Worm (Caenorhabditis elegans): ENCODE measurements around the gene Y39B6A.37.

Gene Y39B6A.37

DNA sequence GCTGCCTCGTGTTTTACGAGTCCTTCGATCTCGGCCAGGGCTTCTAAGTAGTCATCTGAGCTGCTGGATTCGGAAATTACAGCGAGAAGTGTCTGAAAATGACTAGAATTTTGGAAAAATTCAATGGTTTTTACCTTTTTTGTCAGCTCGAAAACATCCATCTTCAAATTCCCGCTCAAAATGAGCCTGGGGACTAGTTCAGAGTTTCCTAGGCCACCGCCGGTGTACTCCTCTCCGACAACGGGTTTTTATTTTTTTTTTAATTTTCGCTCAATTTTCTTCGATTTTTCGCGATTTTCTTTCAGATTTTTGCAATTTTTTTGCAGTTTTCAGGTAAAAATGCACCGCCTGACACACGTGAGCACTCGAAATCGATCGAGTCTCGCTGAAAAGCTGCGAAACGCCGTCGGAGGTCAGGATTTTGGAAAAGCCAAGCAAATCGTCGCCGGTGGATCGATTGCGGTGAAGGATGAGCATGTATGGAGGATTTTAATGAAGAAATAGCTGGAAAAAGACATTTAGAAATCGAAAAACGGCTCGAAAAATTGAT is 9.6 kb upstream of the Y39B6A.37 start, which contains the start of the genes mrps-35 and sws-1 (continued):
- TF ChIP-seq zfp-3 (GFP tag; conservative IDR thresholded peaks at IDR 0.05) (no peak), duxl-1 (tag; optimal IDR thresholded peaks at IDR 0.05; ENCODE audit: poor library complexity) (peak; percentile 70), lin-38 (GFP tag; IDR thresholded peaks at IDR 0.05) (peak; percentile 73), ZK337.2 (GFP tag; IDR thresholded peaks at IDR 0.05) (peak; percentile 92), ZK546.5 (tag; optimal IDR thresholded peaks at IDR 0.05) (no peak), lim-7 (GFP tag; IDR thresholded peaks at IDR 0.05) (no peak), ama-1 (optimal IDR thresholded peaks at IDR 0.05) (no peak), snpc-4 (tag; optimal IDR thresholded peaks at IDR 0.05) (no peak), nhr-11 (tag; optimal IDR thresholded peaks at IDR 0.05) (no peak), saeg-2 (GFP tag; IDR thresholded peaks at IDR 0.05) (no peak), ceh-44 (GFP tag; IDR thresholded peaks at IDR 0.05) (peak; percentile 66; the same call in 1 of the 2 replicates), attf-4 (tag; optimal IDR thresholded peaks at IDR 0.05) (no peak), ceh-28 (tag; optimal IDR thresholded peaks at IDR 0.05) (no peak), hlh-11 (tag; optimal IDR thresholded peaks at IDR 0.05) (peak; percentile 0), ceh-82 (tag; optimal IDR thresholded peaks at IDR 0.05) (no peak), mep-1 (tag; optimal IDR thresholded peaks at IDR 0.05) (peak; percentile 45), nhr-6 (tag; optimal IDR thresholded peaks at IDR 0.05) (peak; percentile 67), set-16 (GFP tag; IDR thresholded peaks at IDR 0.05) (0 out of 2 replicates have a peak, but pooled peaks have one; percentile 9), gei-8 (GFP tag; optimal IDR thresholded peaks at IDR 0.05) (no peak), F37D6.2 (tag; optimal IDR thresholded peaks at IDR 0.05) (peak; percentile 18), R02D3.7 (tag; optimal IDR thresholded peaks at IDR 0.05) (no peak), daf-16 (GFP tag; optimal IDR thresholded peaks at IDR 0.05) (no peak), daf-16 (tag; optimal IDR thresholded peaks at IDR 0.05) (peak; percentile 46), dve-1 (tag; optimal IDR thresholded peaks at IDR 0.05; ENCODE audit: insufficient read depth) (peak; percentile 27), Y48G9A.11 (GFP tag; IDR thresholded peaks at IDR 0.05) (peak; percentile 68), unc-130 (GFP tag; optimal IDR thresholded peaks at IDR 0.05) (peak; percentile 79), hmg-1.1 (GFP tag; IDR thresholded peaks at IDR 0.05) (0 out of 2 replicates have a peak, but pooled peaks have one; percentile 38), dpl-1 (GFP tag; optimal IDR thresholded peaks at IDR 0.05) (peak; percentile 96), ceh-32 (tag; optimal IDR thresholded peaks at IDR 0.05; ENCODE audit: poor library complexity) (no peak), pha-4 (GFP tag; IDR thresholded peaks at IDR 0.05) (0 out of 2 replicates have a peak, but pooled peaks have one; percentile 39), pha-4 (tag; optimal IDR thresholded peaks at IDR 0.05) (no peak), dmd-9 (GFP tag; IDR thresholded peaks at IDR 0.05) (peak; percentile 92), D1046.2 (GFP tag; IDR thresholded peaks at IDR 0.05) (no peak), egl-27 (tag; optimal IDR thresholded peaks at IDR 0.05) (no peak), ztf-7 (tag; optimal IDR thresholded peaks at IDR 0.05) (peak; percentile 10)

DNA sequence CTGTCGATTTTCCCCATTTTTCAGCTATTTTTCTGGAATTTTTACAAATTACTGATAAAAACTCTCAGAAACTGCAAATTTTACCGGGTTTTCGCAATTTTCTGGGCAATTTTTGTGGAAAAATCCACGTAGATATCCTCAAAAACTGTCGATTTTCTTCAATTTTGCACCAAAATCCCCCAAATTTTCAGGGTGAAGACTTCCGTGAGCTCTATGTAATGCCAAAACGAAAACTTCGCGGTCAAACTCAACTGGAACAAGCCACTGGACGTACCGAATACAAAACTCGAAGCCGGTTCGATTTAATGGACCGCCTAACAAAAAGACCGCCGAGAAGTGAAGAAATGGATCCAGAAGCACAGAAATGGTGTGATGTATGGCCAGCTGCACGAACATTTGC is 8.9 kb upstream of the Y39B6A.37 start:
- TF ChIP-seq mep-1 (tag; optimal IDR thresholded peaks at IDR 0.05) = no peak
- peak; percentile 66 for TF ChIP-seq aha-1 (tag)

DNA sequence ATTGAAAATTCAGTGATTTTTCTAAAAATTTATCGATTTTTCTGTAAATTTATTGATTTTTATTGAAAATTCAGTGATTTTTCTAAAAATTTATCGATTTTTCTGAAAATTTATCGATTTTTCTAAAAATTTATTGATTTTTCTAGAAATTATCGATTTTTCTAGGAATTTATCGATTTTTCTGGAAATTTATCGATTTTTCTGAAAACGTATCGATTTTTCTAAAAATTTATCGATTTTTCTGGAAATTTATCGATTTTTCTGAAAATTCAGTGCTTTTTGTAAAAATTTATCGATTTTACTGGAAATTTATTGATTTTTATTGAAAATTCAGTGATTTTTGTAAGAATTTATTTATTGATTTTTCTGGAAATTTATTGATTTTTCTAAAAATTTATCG is 6.0 kb upstream of the Y39B6A.37 start:
- TF ChIP-seq ceh-28 (tag; optimal IDR thresholded peaks at IDR 0.05) = peak; percentile 41

DNA sequence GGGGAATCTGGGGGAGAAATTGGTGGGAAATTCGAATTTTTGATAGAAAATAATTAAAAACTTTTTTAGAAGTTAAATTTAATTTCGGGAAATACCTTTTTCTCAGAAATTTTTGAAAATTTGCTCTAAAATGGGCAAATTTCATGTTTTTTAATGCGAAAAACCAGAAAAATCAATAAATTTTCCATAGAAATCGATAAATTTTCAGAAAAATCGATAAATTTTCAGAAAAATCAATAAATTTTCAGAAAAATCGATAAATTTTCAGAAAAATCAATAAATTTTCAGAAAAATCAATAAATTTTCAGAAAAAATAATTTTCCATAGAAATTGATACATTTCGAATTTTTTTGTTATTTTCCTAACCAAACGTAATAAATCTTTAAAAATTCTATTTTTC is 4.5 kb upstream of the Y39B6A.37 start:
- TF ChIP-seq fos-1 (tag; optimal IDR thresholded peaks at IDR 0.05) = no peak
- TF ChIP-seq ceh-28 (tag; optimal IDR thresholded peaks at IDR 0.05) = peak; percentile 71
- TF ChIP-seq hif-1 (tag; optimal IDR thresholded peaks at IDR 0.05) = no peak

All from whole organism, L4 larva.